Worm (Caenorhabditis elegans) whole organism, L1 larva: ENCODE measurements around the gene rde-4.

Experiments used
- sup-37 ChIP-seq: fragments of 200-800 bp; sonication (Bioruptor generic); optimal IDR thresholded peaks from 2 replicates; lab custom pipeline; 2018; ENCODE audit warnings: mild to moderate bottlenecking, missing genetic modification characterization, missing compliant biosample characterization
- tlp-1 ChIP-seq: fragments of 150-350 bp; optimal IDR thresholded peaks from 2 replicates; lab custom pipeline; 2014; ENCODE audit warnings: missing biosample characterization, missing genetic modification characterization

DNA sequence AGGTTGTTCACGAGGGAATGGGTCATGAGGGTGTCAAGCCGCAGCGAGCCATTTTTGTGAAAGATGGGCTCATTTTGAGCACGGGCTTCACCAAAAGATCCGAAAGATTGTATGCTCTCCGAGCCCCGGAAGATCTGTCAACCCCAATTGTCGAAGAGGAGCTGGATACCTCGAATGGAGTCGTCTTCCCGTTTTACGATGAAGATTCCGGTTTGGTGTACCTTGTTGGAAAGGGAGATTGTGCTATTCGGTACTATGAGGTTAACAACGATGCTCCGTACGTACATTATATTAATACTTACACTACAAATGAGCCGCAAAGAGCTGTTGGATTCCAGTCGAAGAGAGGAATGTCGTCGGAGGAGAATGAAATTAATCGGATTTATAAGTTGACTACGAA is 32.7 kb upstream of the rde-4 start:
- TF ChIP-seq tlp-1 (tag; lab: Kevin White, UChicago) (no peak), sup-37 (GFP tag; lab: Kevin White, UChicago) (no peak)
